Worm (Caenorhabditis elegans) whole organism, L4 larva: ENCODE measurements around the gene F58B4.2.

Experiments used
- T26A8.4 ChIP-seq: fragments of 200-800 bp; sonication (Bioruptor generic); IDR thresholded peaks from 2 replicates; pipeline ENCODE4 v1.3.6; 2022; ENCODE audit warnings: missing genetic modification characterization, missing compliant biosample characterization
- Y48G9A.11 ChIP-seq: fragments of 200-800 bp; sonication (Bioruptor generic); IDR thresholded peaks from 2 replicates; pipeline ENCODE4 v1.3.6; 2022; ENCODE audit warnings: missing genetic modification reagents, missing genetic modification characterization, missing compliant biosample characterization
- Y75B8A.6 ChIP-seq: fragments of 200-800 bp; sonication (Bioruptor generic); IDR thresholded peaks from 2 replicates; pipeline ENCODE4 v1.3.6; 2022; ENCODE audit warnings: missing genetic modification reagents, missing genetic modification characterization, missing compliant biosample characterization
- ZK546.5 ChIP-seq, 2 experiments: sonication (generic microtip); optimal IDR thresholded peaks; 2 replicates each; lab custom pipeline; 2017; ENCODE audit warnings: missing biosample characterization in 2 of 2, missing genetic modification characterization in 2 of 2
- aly-2 ChIP-seq: sonication (generic microtip); optimal IDR thresholded peaks from 2 replicates; lab custom pipeline; 2018; ENCODE audit warnings: missing biosample characterization, missing genetic modification characterization
- ama-1 ChIP-seq: fragments of 150-350 bp; optimal IDR thresholded peaks from 2 replicates; lab custom pipeline; 2014; ENCODE audit warnings: inconsistent platforms, mixed read lengths
- arid-1 ChIP-seq: fragments of 200-800 bp; sonication (Bioruptor generic); conservative IDR thresholded peaks from 2 replicates; pipeline ENCODE4 v1.3.6; 2022; ENCODE audit warnings: missing genetic modification reagents, missing genetic modification characterization, missing compliant biosample characterization
- attf-4 ChIP-seq: sonication (generic microtip); optimal IDR thresholded peaks from 3 replicates; lab custom pipeline; 2017; ENCODE audit warnings: missing biosample characterization, missing genetic modification characterization
- ceh-20 ChIP-seq: fragments of 200-800 bp; sonication (Bioruptor generic); IDR thresholded peaks from 2 replicates; pipeline ENCODE4 v1.3.6; 2022; ENCODE audit warnings: missing genetic modification reagents, missing genetic modification characterization, missing compliant biosample characterization
- ceh-28 ChIP-seq: fragments of 150-350 bp; optimal IDR thresholded peaks from 2 replicates; lab custom pipeline; 2014; ENCODE audit warnings: missing biosample characterization, missing genetic modification reagents, missing genetic modification characterization
- ceh-44 ChIP-seq: fragments of 200-800 bp; sonication (Bioruptor generic); IDR thresholded peaks from 2 replicates; pipeline ENCODE4 v1.3.6; 2022; ENCODE audit warnings: missing genetic modification reagents, missing genetic modification characterization, missing compliant biosample characterization
- ctbp-1 ChIP-seq: fragments of 200-800 bp; sonication (Bioruptor generic); IDR thresholded peaks from 2 replicates; pipeline ENCODE4 v1.3.6; 2022; ENCODE audit warnings: missing genetic modification reagents, missing genetic modification characterization, missing compliant biosample characterization
- daf-8 ChIP-seq: fragments of 200-800 bp; sonication (Bioruptor generic); IDR thresholded peaks from 2 replicates; pipeline ENCODE4 v1.3.6; 2022; ENCODE audit warnings: missing genetic modification characterization, missing compliant biosample characterization
- dmd-6 ChIP-seq: fragments of 200-800 bp; sonication (Bioruptor generic); IDR thresholded peaks from 2 replicates; pipeline ENCODE4 v1.3.6; 2022; ENCODE audit warnings: missing genetic modification reagents, missing genetic modification characterization, missing compliant biosample characterization
- dpl-1 ChIP-seq: fragments of 150-350 bp; optimal IDR thresholded peaks from 2 replicates; lab custom pipeline; 2014; ENCODE audit warnings: missing biosample characterization, missing genetic modification reagents, missing genetic modification characterization
- fkh-10 ChIP-seq: fragments of 150-350 bp; optimal IDR thresholded peaks from 2 replicates; lab custom pipeline; 2014; ENCODE audit warnings: missing biosample characterization, missing genetic modification reagents, missing genetic modification characterization
- gei-8 ChIP-seq: fragments of 200-800 bp; sonication (Bioruptor generic); optimal IDR thresholded peaks from 2 replicates; lab custom pipeline; 2018; ENCODE audit warnings: mild to moderate bottlenecking, missing genetic modification characterization, missing compliant biosample characterization
- hlh-30 ChIP-seq: sonication (generic microtip); optimal IDR thresholded peaks from 2 replicates; lab custom pipeline; 2017; ENCODE audit warnings: antibody characterized with exemption, mild to moderate bottlenecking, missing genetic modification characterization, missing compliant biosample characterization; ENCODE audit not compliant: insufficient read depth
- lim-7 ChIP-seq: fragments of 200-800 bp; sonication (Bioruptor generic); IDR thresholded peaks from 2 replicates; pipeline ENCODE4 v1.3.6; 2022; ENCODE audit warnings: missing genetic modification characterization, missing compliant biosample characterization
- lin-1 ChIP-seq: fragments of 200-800 bp; sonication (Bioruptor generic); IDR thresholded peaks from 2 replicates; pipeline ENCODE4 v1.3.6; 2022; ENCODE audit warnings: missing genetic modification reagents, missing genetic modification characterization, missing compliant biosample characterization
- lin-39 ChIP-seq: fragments of 150-350 bp; optimal IDR thresholded peaks from 2 replicates; lab custom pipeline; 2014; ENCODE audit warnings: missing biosample characterization, missing genetic modification reagents, missing genetic modification characterization
- madf-5 ChIP-seq, 2 experiments: fragments of 200-800 bp; sonication (Bioruptor generic); IDR thresholded peaks; 2 replicates each; pipeline ENCODE4 v1.3.6; 2022; ENCODE audit warnings: missing compliant biosample characterization in 2 of 2, missing genetic modification characterization in 2 of 2
- mdl-1 ChIP-seq, 2 experiments: fragments of 150-350 bp in 1 of 2; sonication (generic microtip) in 1 of 2; optimal IDR thresholded peaks; 2 replicates each; lab custom pipeline; 2014 to 2017; ENCODE audit warnings: missing biosample characterization in 2 of 2, missing genetic modification characterization in 2 of 2
- mdt-29 ChIP-seq: fragments of 200-800 bp; sonication (Bioruptor generic); IDR thresholded peaks from 2 replicates; pipeline ENCODE4 v1.3.6; 2022; ENCODE audit warnings: missing genetic modification reagents, missing genetic modification characterization, missing compliant biosample characterization
- mep-1 ChIP-seq: fragments of 150-350 bp; sonication (generic microtip); optimal IDR thresholded peaks from 3 replicates; lab custom pipeline; 2014; ENCODE audit warnings: missing biosample characterization, missing genetic modification characterization
- mes-2 ChIP-seq: sonication (generic microtip); optimal IDR thresholded peaks from 2 replicates; lab custom pipeline; 2016; ENCODE audit warnings: missing genotype, mild to moderate bottlenecking, missing genetic modification characterization, missing compliant biosample characterization; ENCODE audit not compliant: poor library complexity, severe bottlenecking
- mxl-2 ChIP-seq: fragments of 200-800 bp; sonication (Bioruptor generic); conservative IDR thresholded peaks from 2 replicates; pipeline ENCODE4 v1.3.6; 2022; ENCODE audit warnings: missing genetic modification reagents, missing genetic modification characterization, missing compliant biosample characterization
- nhr-102 ChIP-seq: sonication (generic microtip); optimal IDR thresholded peaks from 2 replicates; lab custom pipeline; 2016; ENCODE audit warnings: mild to moderate bottlenecking, missing genetic modification characterization, moderate library complexity, missing compliant biosample characterization
- nhr-111 ChIP-seq: fragments of 200-800 bp; sonication (Bioruptor generic); optimal IDR thresholded peaks from 2 replicates; lab custom pipeline; 2018; ENCODE audit warnings: mild to moderate bottlenecking, missing genetic modification characterization, missing compliant biosample characterization
- nhr-237 ChIP-seq: sonication (generic microtip); optimal IDR thresholded peaks from 2 replicates; lab custom pipeline; 2017; ENCODE audit warnings: missing biosample characterization, missing genetic modification characterization
- nhr-25 ChIP-seq: sonication (generic microtip); optimal IDR thresholded peaks from 2 replicates; lab custom pipeline; 2017; ENCODE audit warnings: missing genetic modification characterization, mild to moderate bottlenecking, missing compliant biosample characterization, antibody characterized with exemption, moderate library complexity, borderline replicate concordance; ENCODE audit not compliant: insufficient read depth
- nhr-28 ChIP-seq: fragments of 150-350 bp; optimal IDR thresholded peaks from 2 replicates; lab custom pipeline; 2014; ENCODE audit warnings: missing biosample characterization, missing genetic modification characterization
- nhr-41 ChIP-seq: fragments of 200-800 bp; sonication (Bioruptor generic); IDR thresholded peaks from 2 replicates; pipeline ENCODE4 v1.3.6; 2022; ENCODE audit warnings: missing genetic modification reagents, missing genetic modification characterization, missing compliant biosample characterization
- nhr-48 ChIP-seq: sonication (generic microtip); optimal IDR thresholded peaks from 2 replicates; lab custom pipeline; 2016; ENCODE audit warnings: mild to moderate bottlenecking, missing genetic modification characterization, missing compliant biosample characterization
- nhr-77 ChIP-seq: fragments of 150-350 bp; optimal IDR thresholded peaks from 2 replicates; lab custom pipeline; 2014; ENCODE audit warnings: missing biosample characterization, missing genetic modification characterization
- pha-4 ChIP-seq, 2 experiments: fragments of 150-350 bp in 1 of 2; fragments of 200-800 bp in 1 of 2; sonication (Bioruptor generic) in 1 of 2; IDR thresholded peaks in 1 of 2; optimal IDR thresholded peaks in 1 of 2; 2 replicates each; pipeline versions ENCODE4 v1.3.6 to Lab custom; 2014 to 2022; ENCODE audit warnings: missing genetic modification characterization in 2 of 2, missing genetic modification reagents in 2 of 2, missing biosample characterization in 1 of 2, missing compliant biosample characterization in 1 of 2
- php-3 ChIP-seq: fragments of 200-800 bp; sonication (Bioruptor generic); IDR thresholded peaks from 2 replicates; pipeline ENCODE4 v1.3.6; 2022; ENCODE audit warnings: missing genetic modification reagents, missing genetic modification characterization, missing compliant biosample characterization
- pqm-1 ChIP-seq: sonication (generic microtip); optimal IDR thresholded peaks from 2 replicates; lab custom pipeline; 2017; ENCODE audit warnings: missing biosample characterization, missing genetic modification characterization
- saeg-2 ChIP-seq: fragments of 200-800 bp; sonication (Bioruptor generic); IDR thresholded peaks from 2 replicates; pipeline ENCODE4 v1.3.6; 2022; ENCODE audit warnings: missing genetic modification reagents, missing genetic modification characterization, missing compliant biosample characterization
- set-16 ChIP-seq: fragments of 200-800 bp; sonication (Bioruptor generic); IDR thresholded peaks from 2 replicates; pipeline ENCODE4 v1.3.6; 2022; ENCODE audit warnings: missing genetic modification reagents, missing genetic modification characterization, missing compliant biosample characterization
- skn-1 ChIP-seq: fragments of 150-350 bp; optimal IDR thresholded peaks from 2 replicates; lab custom pipeline; 2014; ENCODE audit warnings: missing biosample characterization, missing genetic modification characterization
- snpc-1.2 ChIP-seq: fragments of 200-800 bp; sonication (Bioruptor generic); IDR thresholded peaks from 2 replicates; pipeline ENCODE4 v1.3.6; 2022; ENCODE audit warnings: missing genetic modification reagents, missing genetic modification characterization, missing compliant biosample characterization
- snpc-4 ChIP-seq: fragments of 150-350 bp; optimal IDR thresholded peaks from 2 replicates; lab custom pipeline; 2014; ENCODE audit warnings: missing biosample characterization, missing genetic modification characterization
- tag-97 ChIP-seq: fragments of 200-800 bp; sonication (Bioruptor generic); IDR thresholded peaks from 2 replicates; pipeline ENCODE4 v1.3.6; 2022; ENCODE audit warnings: missing genetic modification characterization, missing compliant biosample characterization
- tra-1 ChIP-seq: fragments of 200-800 bp; sonication (Bioruptor generic); IDR thresholded peaks from 2 replicates; pipeline ENCODE4 v1.3.6; 2022; ENCODE audit warnings: missing genetic modification reagents, missing genetic modification characterization, missing compliant biosample characterization
- unc-130 ChIP-seq: sonication (generic microtip); optimal IDR thresholded peaks from 2 replicates; lab custom pipeline; 2016; ENCODE audit warnings: missing genetic modification reagents, missing genetic modification characterization, missing compliant biosample characterization
- unc-39 ChIP-seq: sonication (generic microtip); optimal IDR thresholded peaks from 2 replicates; lab custom pipeline; 2017; ENCODE audit warnings: missing biosample characterization, missing genetic modification characterization
- unc-62 ChIP-seq, 3 experiments: fragments of 150-350 bp in 1 of 3; sonication (generic microtip); optimal IDR thresholded peaks in 2 of 3; peaks in 1 of 3; 1 replicate in 1 of 3; 2 replicates in 2 of 3; lab custom pipeline; 2014 to 2017; ENCODE audit warnings: missing biosample characterization in 3 of 3, missing genetic modification characterization in 3 of 3, missing genetic modification reagents in 3 of 3, missing genotype in 1 of 3
- vab-7 ChIP-seq: fragments of 200-800 bp; sonication (Bioruptor generic); IDR thresholded peaks from 2 replicates; pipeline ENCODE4 v1.3.6; 2022; ENCODE audit warnings: missing genetic modification reagents, missing genetic modification characterization, missing compliant biosample characterization
- ztf-7 ChIP-seq: fragments of 150-350 bp; optimal IDR thresholded peaks from 2 replicates; lab custom pipeline; 2014; ENCODE audit warnings: missing biosample characterization, missing genetic modification characterization

F58B4.2 gene

ce11 chrV:10897172-10897571 is 21.1 kb downstream of the F58B4.2 start (continued):
- peak; percentile 96 for TF ChIP-seq arid-1 (GFP tag; lab: Robert Waterston, UW)
- peak; percentile 99 for TF ChIP-seq mes-2 (tag; lab: Kevin White, UChicago)
- 0 out of 2 replicates have a peak, but pooled peaks have one; percentile 79 for TF ChIP-seq tag-97 (GFP tag; lab: Robert Waterston, UW)
- TF ChIP-seq aly-2 (tag; lab: Kevin White, UChicago): no peak
- TF ChIP-seq ceh-28 (tag; lab: Kevin White, UChicago): no peak
- peak; percentile 97 for TF ChIP-seq mdt-29 (GFP tag; lab: Robert Waterston, UW)
- peak; percentile 98 for TF ChIP-seq nhr-25 (tag; lab: Kevin White, UChicago)
- TF ChIP-seq ztf-7 (tag; lab: Kevin White, UChicago): peak; percentile 92
- peak; percentile 95 for TF ChIP-seq php-3
- TF ChIP-seq nhr-77 (tag; lab: Kevin White, UChicago): peak; percentile 98
- peak; percentile 98 for TF ChIP-seq Y75B8A.6 (GFP tag; lab: Robert Waterston, UW)
- peak; percentile 68 to 85 for TF ChIP-seq mdl-1 (tag; optimal IDR thresholded peaks at IDR 0.05; lab: Kevin White, UChicago)
- peak; percentile 97 for TF ChIP-seq nhr-28
- TF ChIP-seq snpc-4 (tag; lab: Kevin White, UChicago): peak; percentile 8
- TF ChIP-seq vab-7 (GFP tag; lab: Robert Waterston, UW): peak; percentile 88
- peak; percentile 97 for TF ChIP-seq lin-1 (GFP tag; lab: Robert Waterston, UW)
- TF ChIP-seq pqm-1 (tag; lab: Kevin White, UChicago): peak; percentile 87
- TF ChIP-seq nhr-48 (tag; lab: Kevin White, UChicago): peak; percentile 96
- TF ChIP-seq ctbp-1: peak; percentile 97
- peak in 1 of 2 experiments; percentile 99 for TF ChIP-seq unc-62 (GFP tag; optimal IDR thresholded peaks at IDR 0.05 in 1 of 2; lab: Kevin White, UChicago)
- peak; percentile 80 for TF ChIP-seq unc-62 (tag; optimal IDR thresholded peaks at IDR 0.05; lab: Kevin White, UChicago)
- peak; percentile 80 for TF ChIP-seq nhr-237 (tag; lab: Kevin White, UChicago)
- TF ChIP-seq skn-1 (tag; lab: Kevin White, UChicago): peak; percentile 74
- peak; percentile 68 for TF ChIP-seq set-16 (GFP tag; lab: Robert Waterston, UW)
- peak; percentile 39 for TF ChIP-seq attf-4 (tag; lab: Kevin White, UChicago)
- TF ChIP-seq nhr-102: peak; percentile 98
- peak; percentile 98 for TF ChIP-seq tra-1 (GFP tag; lab: Robert Waterston, UW)
- peak; percentile 97 to 100 for TF ChIP-seq ZK546.5 (tag; optimal IDR thresholded peaks at IDR 0.05; lab: Kevin White, UChicago)
- TF ChIP-seq snpc-1.2 (GFP tag; lab: Robert Waterston, UW): no peak; the same call in 1 of the 2 replicates
- TF ChIP-seq unc-39 (tag; lab: Kevin White, UChicago): peak; percentile 13
- peak; percentile 75 for TF ChIP-seq ama-1
- peak; percentile 83 for TF ChIP-seq mxl-2 (GFP tag; lab: Robert Waterston, UW)
- peak; percentile 98 for TF ChIP-seq saeg-2 (GFP tag; lab: Robert Waterston, UW)
- TF ChIP-seq dmd-6 (GFP tag; lab: Robert Waterston, UW): peak; percentile 99
- TF ChIP-seq nhr-111: no peak
- TF ChIP-seq dpl-1 (GFP tag; lab: Kevin White, UChicago): peak; percentile 100
- TF ChIP-seq mep-1: peak; percentile 99
- peak; percentile 84 to 88 for TF ChIP-seq madf-5 (GFP tag; IDR thresholded peaks at IDR 0.05; lab: Robert Waterston, UW)
- peak; percentile 95 for TF ChIP-seq fkh-10 (GFP tag; lab: Kevin White, UChicago)
- TF ChIP-seq lim-7 (GFP tag; lab: Robert Waterston, UW): peak; percentile 52; the same call in 1 of the 2 replicates
- TF ChIP-seq gei-8 (GFP tag; lab: Kevin White, UChicago): peak; percentile 49
- TF ChIP-seq unc-130 (GFP tag; lab: Kevin White, UChicago): peak; percentile 97
- TF ChIP-seq nhr-41 (GFP tag; lab: Robert Waterston, UW): peak; percentile 97
- peak; percentile 98 for TF ChIP-seq T26A8.4 (GFP tag; lab: Robert Waterston, UW)
- no peak for TF ChIP-seq lin-39 (tag; lab: Kevin White, UChicago)
- peak; percentile 93 for TF ChIP-seq Y48G9A.11 (GFP tag; lab: Robert Waterston, UW)
- no peak for TF ChIP-seq daf-8 (GFP tag; lab: Robert Waterston, UW)
- TF ChIP-seq ceh-20 (GFP tag; lab: Robert Waterston, UW): peak; percentile 99
- TF ChIP-seq hlh-30 (tag; lab: Kevin White, UChicago): peak; percentile 94
- peak; percentile 88 for TF ChIP-seq ceh-44 (GFP tag; lab: Robert Waterston, UW)
- peak; percentile 98 for TF ChIP-seq pha-4 (GFP tag; IDR thresholded peaks at IDR 0.05; lab: Robert Waterston, UW)
- peak; percentile 99 for TF ChIP-seq pha-4 (tag; optimal IDR thresholded peaks at IDR 0.05; lab: Kevin White, UChicago)
